Worm (Caenorhabditis elegans) whole organism, mixed stage, embryonic: ENCODE data around the gene npr-30.

Experiments used
- ces-1 ChIP-seq: fragments of 150-350 bp; optimal IDR thresholded peaks from 2 replicates; lab custom pipeline; 2014; ENCODE audit warnings: missing biosample characterization, missing genetic modification reagents, missing genetic modification characterization
- cnd-1 ChIP-seq: fragments of 200-800 bp; sonication (Bioruptor generic); optimal IDR thresholded peaks from 2 replicates; lab custom pipeline; 2018; ENCODE audit warnings: mild to moderate bottlenecking, missing genetic modification characterization, missing compliant biosample characterization
- flh-1 ChIP-seq: fragments of 200-800 bp; sonication (Bioruptor generic); optimal IDR thresholded peaks from 2 replicates; lab custom pipeline; 2018; ENCODE audit warnings: mild to moderate bottlenecking, missing genetic modification characterization, moderate library complexity, missing compliant biosample characterization
- lin-13 ChIP-seq: fragments of 150-350 bp; optimal IDR thresholded peaks from 2 replicates; lab custom pipeline; 2014; ENCODE audit warnings: missing biosample characterization, missing genetic modification characterization
- pha-4 ChIP-seq: fragments of 150-350 bp; optimal IDR thresholded peaks from 2 replicates; lab custom pipeline; 2018; ENCODE audit warnings: missing biosample characterization, missing genetic modification reagents, missing genetic modification characterization
- unc-39 ChIP-seq: fragments of 150-350 bp; optimal IDR thresholded peaks from 2 replicates; lab custom pipeline; 2014; ENCODE audit warnings: missing biosample characterization, missing genetic modification characterization

DNA sequence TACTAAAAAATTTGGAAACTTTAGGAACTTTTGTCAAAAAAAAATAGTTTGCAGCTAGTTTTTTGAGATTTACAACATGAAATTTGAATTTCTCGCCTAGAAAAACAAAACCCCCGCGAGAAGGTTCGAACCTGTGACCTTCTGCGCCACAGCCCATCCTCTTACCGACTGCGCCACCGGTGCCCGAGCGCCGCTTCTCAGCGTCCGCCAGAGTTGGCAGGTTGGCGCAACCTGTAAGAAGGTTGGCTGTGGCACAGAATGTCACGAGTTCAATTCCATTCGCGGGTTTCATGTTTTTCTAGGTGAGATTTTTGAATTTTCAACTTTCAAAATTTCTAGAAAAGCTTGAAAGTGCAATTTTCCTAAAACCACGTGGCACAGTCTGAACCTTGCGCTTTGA, 47.3 kb downstream of the npr-30 start:
- TF ChIP-seq flh-1 = no peak
- TF ChIP-seq lin-13 (tag; lab: Kevin White, UChicago) = no peak
- no peak for TF ChIP-seq pha-4 (tag; lab: Kevin White, UChicago)
- TF ChIP-seq ces-1 (GFP tag; lab: Kevin White, UChicago) = no peak
- TF ChIP-seq cnd-1 (tag; lab: Kevin White, UChicago) = no peak
- TF ChIP-seq unc-39 (tag; lab: Kevin White, UChicago) = no peak
